Fruit fly (Drosophila melanogaster): Measurements from ENCODE around the gene Tom.

DNA sequence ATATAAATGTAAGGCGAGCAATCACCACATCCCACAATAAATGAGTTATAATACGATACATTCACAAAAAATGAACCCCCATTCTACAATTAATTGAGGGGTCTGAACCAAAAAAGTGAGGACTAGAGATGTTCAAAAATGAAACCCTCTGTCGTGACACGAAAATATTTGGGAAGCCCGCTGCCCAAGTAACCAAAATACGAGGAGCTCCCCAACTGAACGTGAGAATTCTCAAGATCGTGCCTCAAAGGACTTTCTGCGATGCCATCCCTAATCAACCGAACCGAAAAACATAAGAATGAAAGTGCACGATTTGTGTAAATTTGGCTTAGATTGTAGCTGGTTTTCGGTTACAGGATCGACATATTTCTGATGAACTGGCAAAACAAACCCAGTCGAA lies 5.4 kb downstream of the Tom start, which contains the start of gene Ocho:
- TF ChIP-seq CG8478 (optimal IDR thresholded peaks at IDR 0.05) (no peak), EcR (GFP tag; optimal IDR thresholded peaks at IDR 0.05) (no peak), psq (optimal IDR thresholded peaks at IDR 0.05) (no peak), pan (optimal IDR thresholded peaks at IDR 0.05) (no peak), usp (GFP tag; optimal IDR thresholded peaks at IDR 0.05) (no peak)

All from whole organism.